Fruit fly (Drosophila melanogaster) whole organism, embryonic: ENCODE results near the gene CG18661.

Experiments
- Blimp-1 ChIP-seq: fragments of 200-800 bp; sonication (Bioruptor generic); optimal IDR thresholded peaks from 3 replicates; lab custom pipeline; 2018; ENCODE audit warnings: missing biosample characterization, missing genetic modification characterization, mild to moderate bottlenecking, moderate library complexity, missing genetic modification reagents
- C15 ChIP-seq: fragments of 200-800 bp; sonication (Bioruptor generic); IDR thresholded peaks from 3 replicates; pipeline ENCODE4 v1.3.6; 2022; ENCODE audit warnings: missing biosample characterization, missing genetic modification characterization
- CG10959 ChIP-seq: fragments of 200-800 bp; sonication (Bioruptor generic); IDR thresholded peaks from 2 replicates; pipeline ENCODE4 v1.3.6; 2022; ENCODE audit warnings: missing biosample characterization, missing genetic modification characterization
- CG10979 ChIP-seq: fragments of 200-800 bp; sonication (Bioruptor generic); optimal IDR thresholded peaks from 2 replicates; lab custom pipeline; 2018; ENCODE audit warnings: missing biosample characterization, mild to moderate bottlenecking, missing genetic modification characterization, moderate library complexity
- CG13424 ChIP-seq: fragments of 200-800 bp; sonication (Bioruptor generic); optimal IDR thresholded peaks from 2 replicates; lab custom pipeline; 2019; ENCODE audit warnings: missing biosample characterization, mild to moderate bottlenecking, missing genetic modification characterization, moderate library complexity
- CG14050 ChIP-seq: fragments of 200-800 bp; sonication (Bioruptor generic); IDR thresholded peaks from 3 replicates; pipeline ENCODE4 v1.3.6; 2022; ENCODE audit warnings: missing biosample characterization, missing genetic modification characterization
- CG16779 ChIP-seq: fragments of 200-800 bp; sonication (Bioruptor generic); IDR thresholded peaks from 2 replicates; pipeline ENCODE4 v1.3.6; 2022; ENCODE audit warnings: missing biosample characterization, missing genetic modification characterization
- CG17359 ChIP-seq: fragments of 200-800 bp; sonication (Bioruptor generic); optimal IDR thresholded peaks from 3 replicates; lab custom pipeline; 2018; ENCODE audit warnings: missing biosample characterization, mild to moderate bottlenecking, missing genetic modification characterization, moderate library complexity
- CG17385 ChIP-seq: fragments of 200-800 bp; sonication (Bioruptor generic); optimal IDR thresholded peaks from 3 replicates; lab custom pipeline; 2018; ENCODE audit warnings: missing biosample characterization, mild to moderate bottlenecking, missing genetic modification characterization
- CG18619 ChIP-seq: fragments of 200-800 bp; sonication (Bioruptor generic); optimal IDR thresholded peaks from 3 replicates; lab custom pipeline; 2017; ENCODE audit warnings: missing biosample characterization, mild to moderate bottlenecking, missing genetic modification characterization
- CG2202 ChIP-seq: fragments of 200-800 bp; sonication (Bioruptor generic); optimal IDR thresholded peaks from 2 replicates; lab custom pipeline; 2018; ENCODE audit warnings: missing biosample characterization, mild to moderate bottlenecking, missing genetic modification characterization
- CG3065 ChIP-seq: fragments of 200-800 bp; sonication (Bioruptor generic); optimal IDR thresholded peaks from 2 replicates; lab custom pipeline; 2016; ENCODE audit warnings: missing biosample characterization, missing genetic modification characterization
- CG3281 ChIP-seq: fragments of 200-800 bp; sonication (Bioruptor generic); optimal IDR thresholded peaks from 3 replicates; lab custom pipeline; 2017; ENCODE audit warnings: missing biosample characterization, mild to moderate bottlenecking, missing genetic modification characterization
- CG3407 ChIP-seq: fragments of 200-800 bp; sonication (Bioruptor generic); optimal IDR thresholded peaks from 2 replicates; lab custom pipeline; 2018; ENCODE audit warnings: missing biosample characterization, mild to moderate bottlenecking, missing genetic modification characterization
- CG7839 ChIP-seq: fragments of 200-800 bp; sonication (Bioruptor generic); optimal IDR thresholded peaks from 3 replicates; lab custom pipeline; 2018; ENCODE audit warnings: missing biosample characterization, mild to moderate bottlenecking, missing genetic modification characterization, moderate library complexity
- CG8478 ChIP-seq: fragments of >200 bp; optimal IDR thresholded peaks from 2 replicates; lab custom pipeline; 2018
- CG8924 ChIP-seq: fragments of 200-800 bp; optimal IDR thresholded peaks from 3 replicates; lab custom pipeline; 2019; ENCODE audit warnings: missing biosample characterization, mild to moderate bottlenecking, missing genetic modification characterization, moderate library complexity
- CG9727 ChIP-seq: fragments of 200-800 bp; sonication (Bioruptor generic); optimal IDR thresholded peaks from 3 replicates; lab custom pipeline; 2017; ENCODE audit warnings: missing biosample characterization, mild to moderate bottlenecking, missing genetic modification characterization
- E2f1 ChIP-seq: fragments of 200-800 bp; sonication (Bioruptor generic); IDR thresholded peaks from 2 replicates; pipeline ENCODE4 v1.3.6; 2022; ENCODE audit warnings: missing biosample characterization, missing genetic modification characterization
- HLH4C ChIP-seq: fragments of 200-800 bp; sonication (Bioruptor generic); IDR thresholded peaks from 3 replicates; pipeline ENCODE4 v1.3.6; 2022; ENCODE audit warnings: missing biosample characterization, missing genetic modification characterization; ENCODE audit not compliant: partially characterized antibody
- HLHmδ ChIP-seq: fragments of 200-800 bp; sonication (Bioruptor generic); optimal IDR thresholded peaks from 2 replicates; lab custom pipeline; 2018; ENCODE audit warnings: missing biosample characterization, mild to moderate bottlenecking, missing genetic modification characterization, moderate library complexity
- Hr39 ChIP-seq: fragments of >200 bp; optimal IDR thresholded peaks from 2 replicates; lab custom pipeline; 2017
- Kr ChIP-seq: fragments of 200-800 bp; sonication (Bioruptor generic); optimal IDR thresholded peaks from 2 replicates; lab custom pipeline; 2017; ENCODE audit warnings: missing biosample characterization, mild to moderate bottlenecking, missing genetic modification characterization
- Lpt ChIP-seq: fragments of >200 bp; optimal IDR thresholded peaks from 2 replicates; lab custom pipeline; 2018; ENCODE audit warnings: missing biosample characterization, missing genetic modification characterization
- MBD-R2 ChIP-seq: fragments of 200-800 bp; sonication (Bioruptor generic); IDR thresholded peaks from 2 replicates; pipeline ENCODE4 v1.3.6; 2022; ENCODE audit warnings: missing biosample characterization, missing genetic modification characterization
- Myb ChIP-seq: fragments of 200-800 bp; sonication (Bioruptor generic); optimal IDR thresholded peaks from 2 replicates; lab custom pipeline; 2016; ENCODE audit warnings: missing biosample characterization, missing genetic modification characterization
- Six4 ChIP-seq: fragments of 200-800 bp; sonication (Bioruptor generic); optimal IDR thresholded peaks from 2 replicates; lab custom pipeline; 2016; ENCODE audit warnings: missing biosample characterization, missing genetic modification characterization
- Sry-δ ChIP-seq: fragments of 200-800 bp; sonication (Bioruptor generic); optimal IDR thresholded peaks from 2 replicates; lab custom pipeline; 2016; ENCODE audit warnings: missing biosample characterization, missing genetic modification characterization
- Stat92E ChIP-seq, 3 experiments: fragments of >200 bp in 2 of 3; fragments of 200-800 bp in 1 of 3; sonication (Bioruptor generic) in 1 of 3; optimal IDR thresholded peaks; 2 replicates each; lab custom pipeline; 2017 to 2019; ENCODE audit warnings: missing biosample characterization in 3 of 3, missing genetic modification characterization in 3 of 3, mild to moderate bottlenecking in 1 of 3, moderate library complexity in 1 of 3
- Xbp1 ChIP-seq: fragments of 200-800 bp; sonication (Bioruptor generic); optimal IDR thresholded peaks from 3 replicates; lab custom pipeline; 2016; ENCODE audit warnings: missing biosample characterization, mild to moderate bottlenecking, missing genetic modification characterization
- bigmax ChIP-seq: fragments of 200-800 bp; sonication (Bioruptor generic); optimal IDR thresholded peaks from 2 replicates; lab custom pipeline; 2018; ENCODE audit warnings: missing biosample characterization, mild to moderate bottlenecking, missing genetic modification characterization
- br ChIP-seq: fragments of >200 bp; optimal IDR thresholded peaks from 2 replicates; lab custom pipeline; 2017
- cas ChIP-seq: fragments of 200-800 bp; sonication (Bioruptor generic); IDR thresholded peaks from 2 replicates; pipeline ENCODE4 v1.3.6; 2022; ENCODE audit warnings: missing biosample characterization, missing genetic modification characterization
- chif ChIP-seq, 2 experiments: fragments of 200-800 bp; sonication (Bioruptor generic); optimal IDR thresholded peaks; 3 replicates each; lab custom pipeline; 2016; ENCODE audit warnings: missing biosample characterization in 2 of 2, missing genetic modification characterization in 2 of 2
- dysf ChIP-seq: fragments of 200-800 bp; sonication (Bioruptor generic); IDR thresholded peaks from 3 replicates; pipeline ENCODE4 v1.3.6; 2022; ENCODE audit warnings: missing biosample characterization, missing genetic modification characterization
- ewg ChIP-seq: fragments of 200-800 bp; sonication (Bioruptor generic); optimal IDR thresholded peaks from 3 replicates; lab custom pipeline; 2017; ENCODE audit warnings: mild to moderate bottlenecking, missing biosample characterization, missing genetic modification reagents, missing genetic modification characterization
- fd64A ChIP-seq: fragments of 200-800 bp; sonication (Bioruptor generic); optimal IDR thresholded peaks from 3 replicates; lab custom pipeline; 2018; ENCODE audit warnings: missing biosample characterization, mild to moderate bottlenecking, missing genetic modification characterization
- h ChIP-seq: fragments of >200 bp; optimal IDR thresholded peaks from 2 replicates; lab custom pipeline; 2017
- klu ChIP-seq: fragments of 200-800 bp; sonication (Bioruptor generic); IDR thresholded peaks from 2 replicates; pipeline ENCODE4 v1.3.6; 2022; ENCODE audit warnings: missing biosample characterization, missing genetic modification characterization
- lola ChIP-seq, 3 experiments: fragments of >200 bp in 2 of 3; fragments of 200-800 bp in 1 of 3; sonication (Bioruptor generic) in 1 of 3; optimal IDR thresholded peaks; 2 replicates each; lab custom pipeline; 2017 to 2019; ENCODE audit warnings: missing biosample characterization in 3 of 3, missing genetic modification characterization in 3 of 3, mild to moderate bottlenecking in 1 of 3, moderate library complexity in 1 of 3
- luna ChIP-seq: fragments of 200-800 bp; sonication (Bioruptor generic); optimal IDR thresholded peaks from 2 replicates; lab custom pipeline; 2016; ENCODE audit warnings: missing biosample characterization, missing genetic modification characterization
- maf-S ChIP-seq: fragments of 200-800 bp; sonication (Bioruptor generic); optimal IDR thresholded peaks from 2 replicates; lab custom pipeline; 2016; ENCODE audit warnings: missing biosample characterization, missing genetic modification characterization
- nerfin-2 ChIP-seq: fragments of 200-800 bp; sonication (Bioruptor generic); IDR thresholded peaks from 2 replicates; pipeline ENCODE4 v1.3.6; 2022; ENCODE audit warnings: missing biosample characterization, missing genetic modification characterization; ENCODE audit not compliant: partially characterized antibody
- nmo ChIP-seq: fragments of 200-800 bp; sonication (Bioruptor generic); optimal IDR thresholded peaks from 2 replicates; lab custom pipeline; 2018; ENCODE audit warnings: missing biosample characterization, mild to moderate bottlenecking, missing genetic modification characterization, moderate library complexity
- peb ChIP-seq: fragments of 200-800 bp; sonication (Bioruptor generic); IDR thresholded peaks from 2 replicates; pipeline ENCODE4 v1.3.6; 2022; ENCODE audit warnings: missing biosample characterization, missing genetic modification characterization
- row ChIP-seq: fragments of 200-800 bp; sonication (Bioruptor generic); IDR thresholded peaks from 3 replicates; pipeline ENCODE4 v1.3.6; 2022; ENCODE audit warnings: missing biosample characterization, missing genetic modification characterization
- sisA ChIP-seq: fragments of 200-800 bp; sonication (Bioruptor generic); IDR thresholded peaks from 2 replicates; pipeline ENCODE4 v1.3.6; 2022; ENCODE audit warnings: missing biosample characterization, missing genetic modification characterization
- tio ChIP-seq: fragments of 200-800 bp; sonication (Bioruptor generic); optimal IDR thresholded peaks from 2 replicates; lab custom pipeline; 2017; ENCODE audit warnings: missing biosample characterization, missing genetic modification characterization, inconsistent platforms
- toy ChIP-seq: fragments of 200-800 bp; sonication (Bioruptor generic); IDR thresholded peaks from 2 replicates; pipeline ENCODE4 v1.3.6; 2022; ENCODE audit warnings: missing biosample characterization, missing genetic modification characterization
- vfl ChIP-seq: fragments of 200-800 bp; sonication (Bioruptor generic); optimal IDR thresholded peaks from 2 replicates; lab custom pipeline; 2016; ENCODE audit warnings: missing biosample characterization, missing genetic modification characterization
- zf30C ChIP-seq: fragments of 200-800 bp; sonication (Bioruptor generic); optimal IDR thresholded peaks from 3 replicates; lab custom pipeline; 2018; ENCODE audit warnings: missing biosample characterization, mild to moderate bottlenecking, missing genetic modification characterization

The CG18661 gene

DNA sequence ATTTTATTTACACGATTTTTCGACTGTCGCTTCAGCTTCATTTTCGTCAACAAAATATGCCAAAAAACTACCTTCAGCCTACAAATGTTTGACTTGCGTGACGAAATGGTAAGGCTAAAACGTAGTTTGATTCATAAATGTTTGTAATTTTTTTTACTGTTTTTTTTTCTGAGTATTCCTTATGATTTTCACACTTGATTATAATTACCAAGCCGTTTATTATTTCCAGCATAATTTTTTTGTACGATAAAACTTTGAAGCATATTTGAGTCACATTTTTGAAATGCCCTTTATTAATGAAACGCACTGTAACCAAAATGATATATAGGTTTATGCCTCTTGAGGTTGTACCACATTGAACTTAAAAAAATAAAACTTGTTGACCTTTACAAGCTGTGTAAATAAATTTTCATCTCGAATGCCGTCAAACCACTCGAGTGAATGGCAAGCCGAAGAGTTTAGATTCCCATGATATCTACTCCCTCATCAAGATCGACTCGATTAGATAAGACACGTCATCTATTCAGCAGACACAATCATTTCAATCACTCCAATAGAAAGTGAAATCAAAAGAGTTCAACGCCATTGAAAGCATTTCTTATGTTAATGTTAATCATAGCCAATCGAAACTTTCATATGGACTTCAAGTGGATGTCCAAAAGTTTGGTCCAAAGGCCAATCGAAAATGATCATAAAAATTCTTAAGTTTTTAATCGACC is 14.7 kb upstream of the CG18661 start (continued):
- no peak for TF ChIP-seq cas (GFP tag; lab: Robert Waterston, UW)
- TF ChIP-seq Hr39 (lab: Kevin White, UChicago) = no peak
- peak; percentile 10 for TF ChIP-seq CG18619
- no peak for TF ChIP-seq CG8924 (tag; lab: Kevin White, UChicago)
- peak; percentile 80 for TF ChIP-seq dysf
- TF ChIP-seq bigmax (GFP tag; lab: Kevin White, UChicago) = no peak
- no peak for TF ChIP-seq Sry-δ (GFP tag; lab: Kevin White, UChicago)
- no peak for TF ChIP-seq C15
- TF ChIP-seq CG10959 (GFP tag; lab: Robert Waterston, UW) = no peak
- no peak for TF ChIP-seq CG3065
- TF ChIP-seq chif (GFP tag; optimal IDR thresholded peaks at IDR 0.05; lab: Kevin White, UChicago) = peak in 1 of 2 experiments; percentile 43
- peak; percentile 71 for TF ChIP-seq CG7839 (tag; lab: Kevin White, UChicago)
- TF ChIP-seq ewg (GFP tag; lab: Kevin White, UChicago) = no peak
- no peak for TF ChIP-seq fd64A (GFP tag; lab: Kevin White, UChicago)
- TF ChIP-seq vfl (GFP tag; lab: Kevin White, UChicago) = no peak
- TF ChIP-seq maf-S (GFP tag; lab: Kevin White, UChicago) = peak; percentile 44
- peak; percentile 1 for TF ChIP-seq CG10979
- TF ChIP-seq Blimp-1 (GFP tag; lab: Kevin White, UChicago) = peak; percentile 90
- no peak for TF ChIP-seq CG2202
- no peak for TF ChIP-seq CG8478
- TF ChIP-seq CG17385 = peak; percentile 47
- TF ChIP-seq CG3281 (GFP tag; lab: Kevin White, UChicago) = peak; percentile 23
- no peak for TF ChIP-seq klu
- peak; percentile 43 for TF ChIP-seq nmo
- no peak for TF ChIP-seq CG16779 (GFP tag; lab: Robert Waterston, UW)
- no peak for TF ChIP-seq sisA
- TF ChIP-seq lola (GFP tag; optimal IDR thresholded peaks at IDR 0.05; lab: Kevin White, UChicago) = no peak
- no peak for TF ChIP-seq luna
- no peak for TF ChIP-seq Stat92E (GFP tag; optimal IDR thresholded peaks at IDR 0.05; lab: Kevin White, UChicago)
- TF ChIP-seq Myb = no peak
- peak; percentile 73 for TF ChIP-seq row (GFP tag; lab: Robert Waterston, UW)
- TF ChIP-seq CG13424 = peak; percentile 65
- TF ChIP-seq Xbp1 (GFP tag; lab: Kevin White, UChicago) = peak; percentile 51
- TF ChIP-seq zf30C (GFP tag; lab: Kevin White, UChicago) = no peak
- TF ChIP-seq HLH4C (GFP tag; lab: Robert Waterston, UW) = no peak
- no peak for TF ChIP-seq Six4 (GFP tag; lab: Kevin White, UChicago)
- TF ChIP-seq E2f1 = 0 out of 2 replicates have a peak, but pooled peaks have one; percentile 35

DNA sequence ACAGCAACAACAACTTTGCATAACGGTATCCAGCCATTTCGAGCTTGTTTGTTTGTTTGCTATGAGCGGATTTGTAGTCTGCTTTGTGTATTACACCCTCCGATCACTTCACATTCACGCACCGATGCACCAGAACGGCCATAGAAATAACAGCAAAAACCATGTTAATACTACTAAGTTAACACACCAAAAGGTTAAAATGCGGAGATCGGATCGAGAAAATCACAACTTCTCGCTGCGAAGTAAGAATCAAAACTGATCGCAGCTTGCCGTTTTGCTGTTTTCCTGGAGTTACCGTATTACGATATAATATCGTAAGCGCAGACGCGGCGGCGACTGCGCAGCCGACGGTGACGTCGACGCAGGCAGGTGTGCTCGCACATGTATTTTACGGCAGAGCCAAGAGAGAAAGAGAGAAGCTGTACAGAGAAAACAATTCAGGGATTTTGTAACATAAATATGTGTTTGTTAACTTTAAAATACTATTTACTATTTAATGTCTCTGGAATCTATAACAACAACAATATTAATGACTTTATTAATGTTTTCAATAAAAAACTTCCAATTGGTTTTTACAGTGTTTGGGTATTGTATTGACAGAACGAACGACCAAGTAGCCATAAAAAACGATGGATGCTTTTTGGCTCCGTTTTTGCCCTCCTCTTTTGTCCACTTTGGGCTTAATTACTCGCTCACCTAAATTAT is 12.6 kb upstream of the CG18661 start, which contains the start of gene CG13101:
TSS of gene CG13101 (minus strand) at position 259 of the 705 bp plus-strand sequence.
- no peak for TF ChIP-seq Lpt (GFP tag; lab: Kevin White, UChicago)
- TF ChIP-seq toy (GFP tag; lab: Robert Waterston, UW) = peak; percentile 83
- TF ChIP-seq tio (GFP tag; lab: Kevin White, UChicago) = peak; percentile 91
- TF ChIP-seq CG14050 (GFP tag; lab: Robert Waterston, UW) = peak; percentile 89
- TF ChIP-seq peb (GFP tag; lab: Robert Waterston, UW) = peak; percentile 85
- no peak for TF ChIP-seq nerfin-2 (GFP tag; lab: Robert Waterston, UW)
- no peak for TF ChIP-seq HLHmδ (GFP tag; lab: Kevin White, UChicago)
- peak; percentile 74; the same call in 1 of the 2 replicates for TF ChIP-seq MBD-R2 (GFP tag; lab: Robert Waterston, UW)
- peak; percentile 94 for TF ChIP-seq CG10979
- TF ChIP-seq CG17385 = peak; percentile 89
- TF ChIP-seq CG9727 = peak; percentile 95
- peak; percentile 93 for TF ChIP-seq CG17359 (tag; lab: Kevin White, UChicago)
- TF ChIP-seq CG3065 = peak; percentile 72
- TF ChIP-seq br = no peak
- peak; percentile 87 for TF ChIP-seq CG3407 (GFP tag; lab: Kevin White, UChicago)
- no peak for TF ChIP-seq h (lab: Kevin White, UChicago)
- TF ChIP-seq Kr (GFP tag; lab: Kevin White, UChicago) = no peak
